Worm (Caenorhabditis elegans) whole organism, L1 larva: ENCODE results near the gene moc-2.

Source experiments
- Y116A8C.19 ChIP-seq: sonication (generic microtip); optimal IDR thresholded peaks from 2 replicates; lab custom pipeline; 2016; ENCODE audit warnings: missing compliant biosample characterization, missing genetic modification characterization, borderline replicate concordance
- alr-1 ChIP-seq: fragments of 200-800 bp; sonication (Bioruptor generic); optimal IDR thresholded peaks from 2 replicates; lab custom pipeline; 2018; ENCODE audit warnings: borderline replicate concordance, mild to moderate bottlenecking, missing genetic modification characterization, missing compliant biosample characterization
- aly-2 ChIP-seq: fragments of 150-350 bp; optimal IDR thresholded peaks from 2 replicates; lab custom pipeline; 2014; ENCODE audit warnings: missing biosample characterization, missing genetic modification characterization
- blmp-1 ChIP-seq: fragments of 150-350 bp; optimal IDR thresholded peaks from 2 replicates; lab custom pipeline; 2014; ENCODE audit warnings: missing biosample characterization, missing genetic modification characterization
- ceh-8 ChIP-seq: fragments of 200-800 bp; sonication (Bioruptor generic); optimal IDR thresholded peaks from 2 replicates; lab custom pipeline; 2018; ENCODE audit warnings: mild to moderate bottlenecking, missing genetic modification characterization, moderate library complexity, missing compliant biosample characterization
- ceh-90 ChIP-seq: sonication (generic microtip); optimal IDR thresholded peaks from 2 replicates; lab custom pipeline; 2016; ENCODE audit warnings: missing genetic modification characterization, missing compliant biosample characterization
- efl-1 ChIP-seq, 4 experiments: fragments of 150-350 bp; optimal IDR thresholded peaks in 3 of 4; peaks in 1 of 4; 1 replicate in 1 of 4; 2 replicates in 3 of 4; lab custom pipeline; 2014; ENCODE audit warnings: missing biosample characterization in 2 of 4, missing genetic modification characterization in 2 of 4, missing genetic modification reagents in 2 of 4
- elt-3 ChIP-seq, 6 experiments: fragments of 150-350 bp in 1 of 6; sonication (generic microtip); optimal IDR thresholded peaks; 2 replicates each; lab custom pipeline; 2017 to 2018; ENCODE audit warnings: missing biosample characterization in 6 of 6, missing genetic modification characterization in 6 of 6, inconsistent platforms in 1 of 6
- fkh-4 ChIP-seq: sonication (generic microtip); optimal IDR thresholded peaks from 2 replicates; lab custom pipeline; 2016; ENCODE audit warnings: missing compliant biosample characterization, missing genetic modification characterization, borderline replicate concordance
- fos-1 ChIP-seq: fragments of 150-350 bp; optimal IDR thresholded peaks from 2 replicates; lab custom pipeline; 2014; ENCODE audit warnings: missing biosample characterization, missing genetic modification characterization
- grh-1 ChIP-seq: fragments of 200-800 bp; sonication (Bioruptor generic); IDR thresholded peaks from 2 replicates; pipeline ENCODE4 v1.3.6; 2022; ENCODE audit warnings: missing genetic modification reagents, missing genetic modification characterization, missing compliant biosample characterization
- lin-14 ChIP-seq: fragments of 200-800 bp; sonication (Bioruptor generic); optimal IDR thresholded peaks from 2 replicates; lab custom pipeline; 2018; ENCODE audit warnings: mild to moderate bottlenecking, missing genetic modification characterization, moderate library complexity, missing compliant biosample characterization
- lin-15B ChIP-seq: fragments of 150-350 bp; sonication (generic microtip); optimal IDR thresholded peaks from 3 replicates; lab custom pipeline; 2014; ENCODE audit warnings: missing biosample characterization, missing genetic modification characterization
- lir-3 ChIP-seq: sonication (generic microtip); optimal IDR thresholded peaks from 2 replicates; lab custom pipeline; 2016; ENCODE audit warnings: mild to moderate bottlenecking, missing genetic modification characterization, moderate library complexity, missing compliant biosample characterization; ENCODE audit not compliant: poor library complexity
- lsy-2 ChIP-seq, 2 experiments: fragments of 150-350 bp; optimal IDR thresholded peaks; 2 replicates each; lab custom pipeline; 2014; ENCODE audit warnings: missing biosample characterization in 2 of 2, missing genetic modification characterization in 2 of 2
- mab-9 ChIP-seq: fragments of 200-800 bp; sonication (Bioruptor generic); IDR thresholded peaks from 2 replicates; pipeline ENCODE4 v1.3.6; 2022; ENCODE audit warnings: missing genetic modification reagents, missing genetic modification characterization, missing compliant biosample characterization
- mep-1 ChIP-seq: fragments of 150-350 bp; optimal IDR thresholded peaks from 2 replicates; lab custom pipeline; 2014; ENCODE audit warnings: missing biosample characterization, missing genetic modification characterization
- nhr-19 ChIP-seq: fragments of 200-800 bp; sonication (Bioruptor generic); conservative IDR thresholded peaks from 2 replicates; pipeline ENCODE4 v1.3.6; 2022; ENCODE audit warnings: missing genetic modification characterization, missing compliant biosample characterization
- nhr-47 ChIP-seq: sonication (generic microtip); optimal IDR thresholded peaks from 2 replicates; lab custom pipeline; 2016; ENCODE audit warnings: mild to moderate bottlenecking, missing genetic modification characterization, moderate library complexity, missing compliant biosample characterization
- nhr-71 ChIP-seq: sonication (generic microtip); optimal IDR thresholded peaks from 2 replicates; lab custom pipeline; 2016; ENCODE audit warnings: mild to moderate bottlenecking, missing genetic modification characterization, moderate library complexity, missing compliant biosample characterization
- nhr-76 ChIP-seq: sonication (generic microtip); optimal IDR thresholded peaks from 2 replicates; lab custom pipeline; 2017; ENCODE audit warnings: missing biosample characterization, missing genetic modification characterization
- nhr-85 ChIP-seq: sonication (generic microtip); peaks from one replicate; lab custom pipeline; 2016; ENCODE audit warnings: missing genetic modification characterization, inconsistent platforms, missing compliant biosample characterization
- pag-3 ChIP-seq: sonication (generic microtip); optimal IDR thresholded peaks from 2 replicates; lab custom pipeline; 2017; ENCODE audit warnings: missing genetic modification characterization, mild to moderate bottlenecking, missing compliant biosample characterization, antibody characterized with exemption, borderline replicate concordance; ENCODE audit not compliant: insufficient read depth
- snpc-4 ChIP-seq: fragments of 150-350 bp; optimal IDR thresholded peaks from 2 replicates; lab custom pipeline; 2014; ENCODE audit warnings: missing biosample characterization, missing genetic modification characterization
- sox-4 ChIP-seq: sonication (generic microtip); optimal IDR thresholded peaks from 2 replicates; lab custom pipeline; 2016; ENCODE audit warnings: missing genetic modification characterization, missing compliant biosample characterization
- sup-37 ChIP-seq: fragments of 200-800 bp; sonication (Bioruptor generic); optimal IDR thresholded peaks from 2 replicates; lab custom pipeline; 2018; ENCODE audit warnings: mild to moderate bottlenecking, missing genetic modification characterization, missing compliant biosample characterization
- swsn-7 ChIP-seq: sonication (generic microtip); optimal IDR thresholded peaks from 2 replicates; lab custom pipeline; 2016; ENCODE audit warnings: missing genetic modification characterization, missing compliant biosample characterization
- unc-30 ChIP-seq: sonication (generic microtip); optimal IDR thresholded peaks from 2 replicates; lab custom pipeline; 2017; ENCODE audit warnings: missing biosample characterization, missing genetic modification characterization
- unc-62 ChIP-seq: fragments of 150-350 bp; optimal IDR thresholded peaks from 2 replicates; lab custom pipeline; 2014; ENCODE audit warnings: missing biosample characterization, missing genetic modification reagents, missing genetic modification characterization
- unc-86 ChIP-seq: sonication (generic microtip); optimal IDR thresholded peaks from 2 replicates; lab custom pipeline; 2016; ENCODE audit warnings: missing genetic modification characterization, missing compliant biosample characterization
- xbp-1 ChIP-seq: sonication (generic microtip); optimal IDR thresholded peaks from 2 replicates; lab custom pipeline; 2016; ENCODE audit warnings: missing genetic modification characterization, missing compliant biosample characterization
- zag-1 ChIP-seq: fragments of 150-350 bp; optimal IDR thresholded peaks from 2 replicates; lab custom pipeline; 2014; ENCODE audit warnings: missing biosample characterization, missing genetic modification characterization
- ztf-4 ChIP-seq: fragments of 150-350 bp; optimal IDR thresholded peaks from 2 replicates; lab custom pipeline; 2014; ENCODE audit warnings: missing biosample characterization, missing genetic modification characterization

moc-2 gene

DNA sequence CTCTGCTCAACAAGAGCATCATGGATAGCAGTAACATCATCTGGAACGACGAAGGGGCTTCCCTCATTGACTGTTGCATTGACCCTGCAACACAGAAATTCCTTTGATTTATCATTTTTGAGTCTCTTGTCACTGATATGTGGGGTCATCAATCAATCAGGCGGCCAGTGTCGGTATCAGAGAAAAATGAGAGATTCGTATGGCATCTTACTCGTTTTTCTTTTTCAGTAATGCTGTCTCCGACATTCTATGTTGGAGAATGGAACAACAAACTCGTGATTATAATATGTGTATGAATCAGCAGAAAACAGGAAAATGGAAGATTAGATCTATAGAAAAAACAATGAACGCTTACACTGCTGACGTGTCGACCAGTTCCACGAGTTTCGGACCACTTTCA, 823 bp downstream of the moc-2 start (continued):
- no peak for TF ChIP-seq sup-37 (GFP tag; lab: Kevin White, UChicago)
- no peak for TF ChIP-seq ceh-8 (GFP tag; lab: Kevin White, UChicago)
- TF ChIP-seq unc-30 = no peak
- peak in 4 of 6 experiments; percentile 11 to 86 (median 61) for TF ChIP-seq elt-3 (tag; optimal IDR thresholded peaks at IDR 0.05; lab: Kevin White, UChicago)
- TF ChIP-seq efl-1 (optimal IDR thresholded peaks at IDR 0.05; lab: Kevin White, UChicago) = no peak
- peak in 1 of 2 experiments; percentile 94 for TF ChIP-seq efl-1 (GFP tag; optimal IDR thresholded peaks at IDR 0.05 in 1 of 2; lab: Kevin White, UChicago)
- no peak for TF ChIP-seq snpc-4 (tag; lab: Kevin White, UChicago)
- TF ChIP-seq unc-86 (tag; lab: Kevin White, UChicago) = no peak
- no peak for TF ChIP-seq nhr-76
- TF ChIP-seq swsn-7 (tag; lab: Kevin White, UChicago) = no peak
- peak; percentile 12 for TF ChIP-seq mep-1 (tag; lab: Kevin White, UChicago)

DNA sequence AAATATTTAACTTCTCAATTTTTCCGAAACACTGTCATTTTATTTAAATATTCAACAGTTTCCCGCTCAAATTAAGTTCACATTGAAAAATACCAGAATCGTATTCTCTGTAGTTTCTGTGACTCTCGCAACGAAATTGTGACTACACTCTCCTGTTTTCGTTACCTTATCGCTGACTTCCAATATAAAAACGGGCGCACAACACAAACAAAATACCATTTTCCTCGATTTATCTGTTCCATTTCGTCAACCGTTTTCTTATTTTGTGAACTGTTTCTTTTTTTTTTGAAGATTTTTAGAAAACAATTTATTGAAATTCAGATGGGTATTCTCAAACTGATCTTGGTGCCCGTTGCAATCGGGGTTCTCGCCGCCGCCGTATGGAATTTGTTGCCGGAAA, 5.1 kb downstream of the moc-2 start, which contains the start of gene W01A11.1:
Gene W01A11.1 (plus strand): TSS at position 322 of the 400 bp plus-strand sequence.
- TF ChIP-seq fkh-4 (no peak), Y116A8C.19 (tag; lab: Kevin White, UChicago) (no peak), nhr-47 (no peak), nhr-71 (tag; lab: Kevin White, UChicago) (no peak), alr-1 (tag; lab: Kevin White, UChicago) (no peak), aly-2 (tag; lab: Kevin White, UChicago) (no peak), pag-3 (no peak), mep-1 (tag; lab: Kevin White, UChicago) (no peak), lsy-2 (tag; optimal IDR thresholded peaks at IDR 0.05; lab: Kevin White, UChicago) (no peak), grh-1 (GFP tag; lab: Robert Waterston, UW) (no peak), sox-4 (tag; lab: Kevin White, UChicago) (no peak), zag-1 (no peak), xbp-1 (tag; lab: Kevin White, UChicago) (no peak), unc-86 (tag; lab: Kevin White, UChicago) (no peak), unc-30 (no peak), elt-3 (tag; optimal IDR thresholded peaks at IDR 0.05; lab: Kevin White, UChicago) (no peak), lin-15B (no peak), mab-9 (GFP tag; lab: Robert Waterston, UW) (no peak), lir-3 (tag; lab: Kevin White, UChicago) (no peak), unc-62 (no peak)

DNA sequence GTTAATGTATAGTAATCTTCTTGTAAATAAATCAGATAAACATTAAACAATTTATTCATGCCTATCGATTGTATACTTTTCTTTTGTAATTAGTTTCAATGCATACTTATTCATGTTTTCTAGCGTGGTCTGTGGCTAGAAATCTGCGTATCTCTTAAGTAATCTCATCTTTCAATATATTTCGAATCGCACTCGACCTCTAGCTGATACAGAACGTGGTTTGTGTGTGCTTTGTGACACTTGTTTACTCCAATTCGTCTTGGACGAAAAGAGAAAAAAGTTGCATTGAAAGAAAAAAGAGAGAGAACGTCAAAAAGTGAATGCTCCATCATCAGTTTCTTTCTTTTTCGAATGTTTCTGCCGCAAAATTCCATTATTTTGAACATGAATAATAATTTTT, 5.5 kb downstream of the moc-2 start:
- TF ChIP-seq lin-14 (peak; percentile 11), xbp-1 (tag; lab: Kevin White, UChicago) (no peak), lsy-2 (tag; optimal IDR thresholded peaks at IDR 0.05; lab: Kevin White, UChicago) (no peak), ceh-90 (no peak)
- TF ChIP-seq, all 84 proteins: peak for 1

DNA sequence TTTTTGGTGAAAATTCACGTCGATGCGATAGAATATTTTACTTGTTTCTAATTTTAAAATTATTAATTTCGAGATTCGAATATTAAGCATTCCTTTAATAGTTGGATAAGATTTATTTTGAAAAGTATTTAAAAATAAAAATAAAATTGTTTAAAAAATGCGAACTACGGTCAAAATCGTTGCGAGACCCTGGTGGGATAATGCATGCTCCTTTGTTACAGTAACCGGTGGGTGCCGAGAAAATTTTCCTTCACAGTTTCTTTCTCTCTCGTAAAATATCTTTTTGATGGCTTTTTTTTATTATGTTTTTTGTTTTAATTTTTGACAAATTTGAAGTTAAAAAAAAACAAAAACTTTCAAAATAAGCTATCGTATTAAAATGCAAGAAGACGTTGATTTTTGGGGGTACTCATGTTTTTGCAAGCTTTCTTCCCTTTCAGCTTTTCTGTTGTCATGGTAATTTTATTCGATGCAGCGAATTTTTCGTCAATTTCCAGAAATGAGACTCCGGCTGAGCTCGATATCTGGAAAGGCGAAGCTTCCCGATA, 7.3 kb downstream of the moc-2 start, which contains the start of gene dgtr-1:
Gene dgtr-1 (plus strand): TSS at position 498 of the 548 bp plus-strand sequence.
- TF ChIP-seq fos-1 (tag; lab: Kevin White, UChicago) = no peak
- TF ChIP-seq ceh-8 (GFP tag; lab: Kevin White, UChicago) = no peak
- TF ChIP-seq fkh-4 = no peak
- no peak for TF ChIP-seq nhr-71 (tag; lab: Kevin White, UChicago)

DNA sequence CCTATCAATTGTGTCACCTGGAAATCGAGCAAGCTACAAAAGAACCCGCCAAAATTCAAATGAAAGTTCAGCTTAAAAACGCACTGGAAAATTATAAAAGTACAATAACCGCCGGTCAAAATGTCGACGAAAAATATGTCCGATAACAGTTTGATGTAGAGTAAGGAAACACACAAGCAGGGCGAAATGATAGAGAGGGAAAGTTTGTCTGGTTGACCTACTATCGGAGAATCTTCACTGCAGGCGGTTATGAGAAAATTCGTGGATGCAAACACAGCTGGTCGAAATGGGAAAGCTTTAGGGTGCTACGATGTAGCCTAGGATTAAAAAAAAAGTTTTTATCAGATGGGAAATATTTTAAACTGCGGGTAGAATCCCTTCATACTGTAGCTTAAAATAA, 8.6 kb downstream of the moc-2 start:
- TF ChIP-seq blmp-1 (tag; lab: Kevin White, UChicago) (peak; percentile 94), ztf-4 (tag; lab: Kevin White, UChicago) (no peak)

DNA sequence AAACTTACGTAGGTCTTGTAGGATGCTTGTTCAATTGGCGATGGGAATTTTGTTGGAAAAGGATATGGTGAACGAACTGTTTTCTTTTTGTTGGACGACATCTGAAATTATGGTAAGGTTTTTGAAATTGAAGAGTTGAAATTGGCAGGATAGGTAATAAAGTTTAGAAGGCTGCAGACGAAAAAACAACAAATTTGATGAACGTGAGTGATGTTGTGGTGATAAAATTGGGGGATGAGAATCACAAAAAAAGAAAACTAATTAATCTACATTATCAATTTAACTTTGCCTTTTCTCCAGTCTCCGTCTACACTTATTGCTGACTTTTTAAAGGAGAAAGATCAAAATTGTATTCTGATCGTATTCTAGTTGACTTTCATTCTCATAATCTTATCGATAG, 10.2 kb downstream of the moc-2 start, which contains the start of gene cpt-6:
Gene cpt-6 (minus strand): TSS at position 101 of the 400 bp plus-strand sequence.
- TF ChIP-seq nhr-85 (peak; percentile 65), nhr-19 (GFP tag; lab: Robert Waterston, UW) (no peak)
